Worm (Caenorhabditis elegans): ENCODE results near the gene K10G4.3.

The K10G4.3 gene

ce11 chrV:17301375-17301774, 36.6 kb upstream of the K10G4.3 start, which contains the start of gene K10G4.5:
K10G4.5 (minus strand) TSS chrV:17301475.
- TF ChIP-seq nhr-71 (tag; optimal IDR thresholded peaks at IDR 0.05) (no peak), blmp-1 (tag; optimal IDR thresholded peaks at IDR 0.05) (no peak), nhr-237 (tag; optimal IDR thresholded peaks at IDR 0.05) (no peak), nhr-12 (tag; optimal IDR thresholded peaks at IDR 0.05) (no peak), jun-1 (tag; optimal IDR thresholded peaks at IDR 0.05) (no peak), nhr-76 (tag; optimal IDR thresholded peaks at IDR 0.05) (no peak), ceh-8 (GFP tag; optimal IDR thresholded peaks at IDR 0.05) (no peak), ceh-88 (GFP tag; IDR thresholded peaks at IDR 0.05) (no peak), xbp-1 (tag; optimal IDR thresholded peaks at IDR 0.05) (no peak), pag-3 (tag; optimal IDR thresholded peaks at IDR 0.05; ENCODE audit: borderline replicate concordance, insufficient read depth) (no peak), ztf-4 (tag; optimal IDR thresholded peaks at IDR 0.05) (no peak)

- TF ChIP-seq mab-9 (GFP tag; IDR thresholded peaks at IDR 0.05) (no peak), ztf-4 (tag; optimal IDR thresholded peaks at IDR 0.05) (no peak), sox-4 (tag; optimal IDR thresholded peaks at IDR 0.05) (no peak), alr-1 (tag; optimal IDR thresholded peaks at IDR 0.05; ENCODE audit: borderline replicate concordance) (no peak), sup-37 (GFP tag; optimal IDR thresholded peaks at IDR 0.05) (no peak), ceh-8 (GFP tag; optimal IDR thresholded peaks at IDR 0.05) (no peak), fkh-10 (GFP tag; optimal IDR thresholded peaks at IDR 0.05) (no peak), fkh-4 (tag; optimal IDR thresholded peaks at IDR 0.05; ENCODE audit: borderline replicate concordance) (no peak), nhr-76 (tag; optimal IDR thresholded peaks at IDR 0.05) (no peak), unc-62 (GFP tag; optimal IDR thresholded peaks at IDR 0.05) (no peak), nhr-84 (tag; optimal IDR thresholded peaks at IDR 0.05) (no peak)
These were observed 33.9 kb upstream of the K10G4.3 start for ce11 chrV:17298657-17299056.

- TF ChIP-seq isw-1 (GFP tag; IDR thresholded peaks at IDR 0.05) (no peak), fkh-10 (GFP tag; optimal IDR thresholded peaks at IDR 0.05) (no peak), pqm-1 (tag; optimal IDR thresholded peaks at IDR 0.05) (no peak), pag-3 (tag; optimal IDR thresholded peaks at IDR 0.05; ENCODE audit: borderline replicate concordance, insufficient read depth) (no peak), unc-30 (tag; optimal IDR thresholded peaks at IDR 0.05) (no peak), jun-1 (tag; optimal IDR thresholded peaks at IDR 0.05) (no peak), dpl-1 (GFP tag; optimal IDR thresholded peaks at IDR 0.05) (no peak), efl-3 (GFP tag; optimal IDR thresholded peaks at IDR 0.05) (no peak), nhr-19 (GFP tag; conservative IDR thresholded peaks at IDR 0.05) (no peak)
These were observed 31.7 kb upstream of the K10G4.3 start for ce11 chrV:17296443-17296842.

- TF ChIP-seq tbx-2 (tag; optimal IDR thresholded peaks at IDR 0.05) = no peak
- no peak for TF ChIP-seq efl-3 (GFP tag; optimal IDR thresholded peaks at IDR 0.05)
- no peak for TF ChIP-seq C34B4.2 (tag; optimal IDR thresholded peaks at IDR 0.05)
- TF ChIP-seq pqm-1 (tag; optimal IDR thresholded peaks at IDR 0.05) = no peak
These were observed 28.0 kb upstream of the K10G4.3 start for ce11 chrV:17292740-17293139.

- TF ChIP-seq mdl-1 (tag; optimal IDR thresholded peaks at IDR 0.05) (no peak), egl-27 (tag; optimal IDR thresholded peaks at IDR 0.05) (no peak), ztf-11 (tag; optimal IDR thresholded peaks at IDR 0.05) (no peak), nhr-77 (tag; optimal IDR thresholded peaks at IDR 0.05) (no peak), fos-1 (tag; optimal IDR thresholded peaks at IDR 0.05) (no peak), blmp-1 (tag; optimal IDR thresholded peaks at IDR 0.05) (no peak)
These were observed 19.4 kb upstream of the K10G4.3 start for ce11 chrV:17284159-17284558.

ce11 chrV:17273249-17273648, 8.5 kb upstream of the K10G4.3 start, which contains the start of gene K10G4.10:
K10G4.10 (plus strand) TSS chrV:17273549.
- TF ChIP-seq elt-3 (tag; optimal IDR thresholded peaks at IDR 0.05) (no peak), ceh-90 (tag; optimal IDR thresholded peaks at IDR 0.05) (no peak), jun-1 (tag; optimal IDR thresholded peaks at IDR 0.05) (no peak), nhr-77 (tag; optimal IDR thresholded peaks at IDR 0.05) (no peak), unc-130 (tag; optimal IDR thresholded peaks at IDR 0.05) (no peak), nhr-12 (tag; optimal IDR thresholded peaks at IDR 0.05) (no peak), unc-30 (tag; optimal IDR thresholded peaks at IDR 0.05) (no peak), hpl-2 (GFP tag; optimal IDR thresholded peaks at IDR 0.05) (no peak), elt-2 (tag; optimal IDR thresholded peaks at IDR 0.05) (no peak), sox-4 (tag; optimal IDR thresholded peaks at IDR 0.05) (no peak), lin-14 (GFP tag; optimal IDR thresholded peaks at IDR 0.05) (no peak), skn-1 (tag; optimal IDR thresholded peaks at IDR 0.05) (no peak), ztf-11 (tag; optimal IDR thresholded peaks at IDR 0.05) (no peak), nhr-237 (tag; optimal IDR thresholded peaks at IDR 0.05) (no peak), ets-5 (GFP tag; IDR thresholded peaks at IDR 0.05) (no peak), nhr-76 (tag; optimal IDR thresholded peaks at IDR 0.05) (no peak)
